Worm (Caenorhabditis elegans) whole organism, midembryonic: ENCODE data around the gene F19F10.1.

ENCODE experiments used
- T22C8.4 ChIP-seq: fragments of 200-800 bp; sonication (Bioruptor generic); IDR thresholded peaks from 2 replicates; pipeline ENCODE4 v1.3.6; 2022; ENCODE audit warnings: missing genetic modification characterization, missing compliant biosample characterization
- klf-2 ChIP-seq: fragments of 200-800 bp; sonication (Bioruptor generic); conservative IDR thresholded peaks from 2 replicates; pipeline ENCODE4 v1.3.6; 2022; ENCODE audit warnings: missing genetic modification reagents, missing genetic modification characterization, missing compliant biosample characterization
- ztf-23 ChIP-seq: fragments of 200-800 bp; sonication (Bioruptor generic); IDR thresholded peaks from 2 replicates; pipeline ENCODE4 v1.3.6; 2022; ENCODE audit warnings: missing genetic modification reagents, missing genetic modification characterization, missing compliant biosample characterization

ce11 chrV:7609698-7610420 is 46.8 kb downstream of the F19F10.1 start, which contains the start of the genes folt-3 and clec-214:
- TF ChIP-seq klf-2 (GFP tag; lab: Robert Waterston, UW), result no peak
- no peak for TF ChIP-seq T22C8.4 (GFP tag; lab: Robert Waterston, UW)
- no peak for TF ChIP-seq ztf-23 (GFP tag; lab: Robert Waterston, UW)
